Worm (Caenorhabditis elegans): ENCODE measurements around the gene ins-1.

Gene ins-1

DNA sequence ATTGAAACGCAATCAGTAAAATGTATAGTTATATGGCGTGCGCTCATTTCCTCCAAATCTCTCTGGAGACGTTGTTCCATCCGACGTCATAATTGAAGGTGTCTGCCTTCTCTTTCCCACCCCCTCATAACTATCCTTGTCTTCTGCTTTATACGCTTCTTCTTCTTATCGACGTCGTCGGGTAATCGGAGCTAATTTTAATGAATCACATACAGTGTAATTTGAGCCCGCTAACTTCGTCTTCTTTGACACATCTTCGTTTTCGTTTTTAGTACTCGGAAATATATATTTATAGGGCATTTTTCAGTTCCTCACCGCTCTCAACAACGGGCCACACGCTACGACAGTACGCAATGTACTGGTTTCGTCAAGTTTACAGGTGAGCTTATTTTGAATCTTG lies at the start of gene ins-1:
ins-1 (plus strand) TSS at position 301 of the 400 bp plus-strand sequence.
- TF ChIP-seq lsy-27 (tag; optimal IDR thresholded peaks at IDR 0.05; ENCODE audit: borderline replicate concordance, insufficient read depth) (no peak), sea-2 (GFP tag; IDR thresholded peaks at IDR 0.05) (no peak), bed-2 (GFP tag; IDR thresholded peaks at IDR 0.05) (no peak)

DNA sequence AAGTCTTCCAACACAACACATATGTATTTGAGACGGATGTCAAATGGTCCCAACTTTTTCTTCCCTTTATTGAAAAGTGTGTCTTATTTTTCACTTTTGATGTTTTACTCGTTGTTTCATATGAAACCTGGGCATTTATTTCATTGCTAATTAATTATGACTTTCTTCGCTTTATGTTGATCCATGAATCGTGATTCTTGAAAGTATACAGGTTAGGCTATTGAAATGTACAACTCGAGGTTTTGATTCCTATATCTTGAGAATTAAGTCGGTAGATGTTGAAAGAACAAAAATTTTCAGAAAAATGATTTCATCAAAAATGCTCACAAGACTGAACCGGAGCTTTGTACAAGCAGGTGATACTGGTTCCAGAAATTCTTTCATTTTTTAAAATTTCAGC lies 49.4 kb upstream of the ins-1 start, which contains the start of gene nfu-1:
nfu-1 (plus strand) TSS at position 301 of the 400 bp plus-strand sequence.
- TF ChIP-seq madf-6 (GFP tag; IDR thresholded peaks at IDR 0.05) (peak; percentile 41; the same call in 1 of the 2 replicates), hsf-1 (GFP tag; IDR thresholded peaks at IDR 0.05) (0 out of 2 replicates have a peak, but pooled peaks have one; percentile 11), sdz-38 (tag; optimal IDR thresholded peaks at IDR 0.05) (no peak), efl-1 (GFP tag; optimal IDR thresholded peaks at IDR 0.05) (no peak), B0336.3 (GFP tag; IDR thresholded peaks at IDR 0.05) (peak; percentile 29; the same call in 1 of the 2 replicates), ekl-4 (GFP tag; IDR thresholded peaks at IDR 0.05) (peak; percentile 45), ama-1 (optimal IDR thresholded peaks at IDR 0.05) (no peak), ama-1 (GFP tag; optimal IDR thresholded peaks at IDR 0.05) (peak in 1 of 2 experiments; percentile 41)

ce11 chrIV:10388263-10388662 lies 48.2 kb upstream of the ins-1 start, which contains the start of gene R10H10.3:
TSS of gene R10H10.3 (plus strand) at chrIV:10388505.
- no peak for TF ChIP-seq die-1 (tag; optimal IDR thresholded peaks at IDR 0.05)
- TF ChIP-seq ceh-79 (tag; optimal IDR thresholded peaks at IDR 0.05) = no peak
- TF ChIP-seq nhr-80 (tag; optimal IDR thresholded peaks at IDR 0.05) = peak; percentile 71
- no peak for TF ChIP-seq C17E4.6 (GFP tag; IDR thresholded peaks at IDR 0.05)
- no peak for TF ChIP-seq tlf-1 (GFP tag; optimal IDR thresholded peaks at IDR 0.05)
- TF ChIP-seq athp-1 (tag; optimal IDR thresholded peaks at IDR 0.05) = no peak
- TF ChIP-seq Y79H2A.3 (GFP tag; conservative IDR thresholded peaks at IDR 0.05) = no peak
- no peak for TF ChIP-seq madf-6 (GFP tag; IDR thresholded peaks at IDR 0.05)
- TF ChIP-seq madf-3 (GFP tag; IDR thresholded peaks at IDR 0.05) = no peak
- no peak for TF ChIP-seq ceh-100 (GFP tag; IDR thresholded peaks at IDR 0.05)
- TF ChIP-seq F23B12.7 (tag; optimal IDR thresholded peaks at IDR 0.05; ENCODE audit: insufficient read depth) = no peak
- 0 out of 2 replicates have a peak, but pooled peaks have one; percentile 17 for TF ChIP-seq cebp-1 (GFP tag; IDR thresholded peaks at IDR 0.05)
- no peak for TF ChIP-seq cebp-1 (tag; optimal IDR thresholded peaks at IDR 0.05)
- TF ChIP-seq B0336.3 (GFP tag; IDR thresholded peaks at IDR 0.05) = no peak
- TF ChIP-seq F57C9.4 (tag; optimal IDR thresholded peaks at IDR 0.05) = no peak
- no peak for TF ChIP-seq let-607 (tag; optimal IDR thresholded peaks at IDR 0.05)
- no peak for TF ChIP-seq lin-26 (GFP tag; IDR thresholded peaks at IDR 0.05)
- no peak for TF ChIP-seq nfya-1 (tag; optimal IDR thresholded peaks at IDR 0.05; ENCODE audit: borderline replicate concordance, insufficient read depth)
- TF ChIP-seq bed-1 (GFP tag; IDR thresholded peaks at IDR 0.05) = no peak
- no peak for TF ChIP-seq efl-1 (GFP tag; optimal IDR thresholded peaks at IDR 0.05)
- peak; percentile 53 for TF ChIP-seq him-1 (tag; optimal IDR thresholded peaks at IDR 0.05)
- no peak for TF ChIP-seq Y53G8AR.9 (GFP tag; conservative IDR thresholded peaks at IDR 0.05)
- no peak for TF ChIP-seq B0261.1 (tag; optimal IDR thresholded peaks at IDR 0.05)
- no peak for TF ChIP-seq ama-1 (optimal IDR thresholded peaks at IDR 0.05)
- TF ChIP-seq ama-1 (GFP tag; optimal IDR thresholded peaks at IDR 0.05) = no peak

DNA sequence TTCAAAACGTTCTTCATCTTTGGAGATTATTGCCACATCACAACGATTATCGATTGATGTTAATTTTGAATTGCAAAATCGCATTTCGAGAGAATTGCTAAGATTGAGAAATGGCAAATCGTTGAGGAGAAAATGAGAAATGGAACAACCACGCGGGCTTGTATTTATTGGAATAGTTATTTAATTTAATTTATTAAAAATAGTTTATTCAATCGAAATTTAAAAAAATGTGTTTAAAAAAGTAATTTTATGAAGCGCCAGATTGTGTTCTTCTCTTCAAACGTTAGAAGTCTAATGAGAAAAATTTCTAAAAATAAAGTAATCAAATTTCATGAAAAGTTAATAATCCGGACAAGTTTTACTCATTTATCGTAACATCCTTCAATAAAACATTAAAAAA lies 44.7 kb upstream of the ins-1 start, which contains the start of gene spe-26:
spe-26 (minus strand) TSS at position 101 of the 400 bp plus-strand sequence.
- TF ChIP-seq cebp-2 (GFP tag; IDR thresholded peaks at IDR 0.05) = no peak
- no peak for TF ChIP-seq dox-1 (GFP tag; IDR thresholded peaks at IDR 0.05)
- no peak for TF ChIP-seq egrh-3 (GFP tag; IDR thresholded peaks at IDR 0.05)
- TF ChIP-seq ceh-79 (tag; optimal IDR thresholded peaks at IDR 0.05) = no peak
- no peak for TF ChIP-seq Y79H2A.3 (GFP tag; conservative IDR thresholded peaks at IDR 0.05)
- TF ChIP-seq B0336.3 (GFP tag; IDR thresholded peaks at IDR 0.05) = no peak
- TF ChIP-seq lin-54 (GFP tag; optimal IDR thresholded peaks at IDR 0.05) = no peak
- TF ChIP-seq lsl-1 (GFP tag; optimal IDR thresholded peaks at IDR 0.05) = no peak
- no peak for TF ChIP-seq F37B4.10 (GFP tag; IDR thresholded peaks at IDR 0.05)
- TF ChIP-seq mes-4 (tag; optimal IDR thresholded peaks at IDR 0.05) = no peak
- no peak for TF ChIP-seq Y67H2A.10 (GFP tag; conservative IDR thresholded peaks at IDR 0.05)
